Worm (Caenorhabditis elegans) whole organism, L3 larva: ENCODE measurements around the gene immt-2.

Experiments used
- R02D3.7 ChIP-seq: fragments of 150-350 bp; optimal IDR thresholded peaks from 2 replicates; lab custom pipeline; 2014; ENCODE audit warnings: missing biosample characterization, missing genetic modification characterization
- ZK546.5 ChIP-seq: sonication (generic microtip); optimal IDR thresholded peaks from 2 replicates; lab custom pipeline; 2017; ENCODE audit warnings: missing biosample characterization, missing genetic modification characterization
- aly-2 ChIP-seq: fragments of 150-350 bp; optimal IDR thresholded peaks from 2 replicates; lab custom pipeline; 2014; ENCODE audit warnings: missing biosample characterization, missing genetic modification characterization
- ama-1 ChIP-seq: fragments of 150-350 bp; optimal IDR thresholded peaks from 2 replicates; lab custom pipeline; 2018
- ceh-16 ChIP-seq: sonication (generic microtip); optimal IDR thresholded peaks from 2 replicates; lab custom pipeline; 2017; ENCODE audit warnings: missing biosample characterization, missing genetic modification characterization
- ceh-28 ChIP-seq: fragments of 150-350 bp; optimal IDR thresholded peaks from 2 replicates; lab custom pipeline; 2014; ENCODE audit warnings: missing biosample characterization, missing genetic modification reagents, missing genetic modification characterization
- ceh-82 ChIP-seq: fragments of 150-350 bp; optimal IDR thresholded peaks from 2 replicates; lab custom pipeline; 2014; ENCODE audit warnings: missing biosample characterization, missing genetic modification characterization
- ceh-9 ChIP-seq: sonication (generic microtip); optimal IDR thresholded peaks from 2 replicates; lab custom pipeline; 2018; ENCODE audit warnings: missing biosample characterization, missing genetic modification characterization
- egl-5 ChIP-seq: fragments of 150-350 bp; optimal IDR thresholded peaks from 2 replicates; lab custom pipeline; 2017; ENCODE audit warnings: missing biosample characterization, missing genetic modification reagents, missing genetic modification characterization, inconsistent platforms
- elt-1 ChIP-seq: fragments of 150-350 bp; optimal IDR thresholded peaks from 2 replicates; lab custom pipeline; 2014; ENCODE audit warnings: missing biosample characterization, missing genetic modification characterization
- elt-2 ChIP-seq: sonication (generic microtip); optimal IDR thresholded peaks from 2 replicates; lab custom pipeline; 2016; ENCODE audit warnings: missing genetic modification reagents, mild to moderate bottlenecking, missing genetic modification characterization, missing compliant biosample characterization
- elt-3 ChIP-seq, 3 experiments: fragments of 150-350 bp in 1 of 3; sonication (generic microtip) in 2 of 3; optimal IDR thresholded peaks; 2 replicates in 2 of 3; 4 replicates in 1 of 3; lab custom pipeline; 2014 to 2017; ENCODE audit warnings: missing biosample characterization in 3 of 3, missing genetic modification characterization in 3 of 3
- eor-1 ChIP-seq, 2 experiments: fragments of 150-350 bp; optimal IDR thresholded peaks; 2 replicates each; lab custom pipeline; 2014 to 2018; ENCODE audit warnings: missing biosample characterization in 2 of 2, missing genetic modification characterization in 2 of 2
- fkh-10 ChIP-seq: sonication (generic microtip); optimal IDR thresholded peaks from 2 replicates; lab custom pipeline; 2017; ENCODE audit warnings: missing biosample characterization, missing genetic modification reagents, missing genetic modification characterization
- fkh-2 ChIP-seq: fragments of 150-350 bp; optimal IDR thresholded peaks from 2 replicates; lab custom pipeline; 2014; ENCODE audit warnings: missing biosample characterization, missing genetic modification reagents, missing genetic modification characterization
- jun-1 ChIP-seq: fragments of 150-350 bp; optimal IDR thresholded peaks from 2 replicates; lab custom pipeline; 2014; ENCODE audit warnings: missing biosample characterization, missing genetic modification reagents, missing genetic modification characterization
- lin-39 ChIP-seq: fragments of 150-350 bp; optimal IDR thresholded peaks from 2 replicates; lab custom pipeline; 2018; ENCODE audit warnings: missing biosample characterization, missing genetic modification reagents, missing genetic modification characterization
- lsy-12 ChIP-seq: sonication (generic microtip); optimal IDR thresholded peaks from 2 replicates; lab custom pipeline; 2016; ENCODE audit warnings: mild to moderate bottlenecking, missing genetic modification characterization, missing compliant biosample characterization
- mdl-1 ChIP-seq: fragments of 150-350 bp; optimal IDR thresholded peaks from 2 replicates; lab custom pipeline; 2014; ENCODE audit warnings: missing biosample characterization, missing genetic modification characterization
- nfya-1 ChIP-seq: sonication (generic microtip); optimal IDR thresholded peaks from 2 replicates; lab custom pipeline; 2017; ENCODE audit warnings: missing genetic modification characterization, mild to moderate bottlenecking, missing compliant biosample characterization, antibody characterized with exemption, moderate library complexity; ENCODE audit not compliant: insufficient read depth
- nhr-11 ChIP-seq: fragments of 150-350 bp; optimal IDR thresholded peaks from 2 replicates; lab custom pipeline; 2014; ENCODE audit warnings: missing biosample characterization, missing genetic modification characterization
- nhr-23 ChIP-seq: fragments of 150-350 bp; optimal IDR thresholded peaks from 2 replicates; lab custom pipeline; 2014; ENCODE audit warnings: missing biosample characterization, missing genetic modification reagents, missing genetic modification characterization
- nhr-28 ChIP-seq: fragments of 150-350 bp; optimal IDR thresholded peaks from 2 replicates; lab custom pipeline; 2014; ENCODE audit warnings: missing biosample characterization, missing genetic modification characterization
- nhr-43 ChIP-seq: sonication (generic microtip); optimal IDR thresholded peaks from 2 replicates; lab custom pipeline; 2016; ENCODE audit warnings: mild to moderate bottlenecking, missing genetic modification characterization, missing compliant biosample characterization; ENCODE audit not compliant: poor library complexity, severe bottlenecking
- nhr-77 ChIP-seq: fragments of 150-350 bp; optimal IDR thresholded peaks from 2 replicates; lab custom pipeline; 2014; ENCODE audit warnings: missing biosample characterization, missing genetic modification characterization
- pha-4 ChIP-seq: fragments of 150-350 bp; optimal IDR thresholded peaks from 2 replicates; lab custom pipeline; 2014; ENCODE audit warnings: missing biosample characterization, missing genetic modification reagents, missing genetic modification characterization
- pqm-1 ChIP-seq: fragments of 150-350 bp; optimal IDR thresholded peaks from 2 replicates; lab custom pipeline; 2017; ENCODE audit warnings: missing biosample characterization, missing genetic modification characterization, inconsistent platforms
- sea-2 ChIP-seq: fragments of 150-350 bp; sonication (generic microtip); optimal IDR thresholded peaks from 4 replicates; lab custom pipeline; 2014; ENCODE audit warnings: missing biosample characterization, missing genetic modification reagents, missing genetic modification characterization
- skn-1 ChIP-seq: fragments of 150-350 bp; optimal IDR thresholded peaks from 2 replicates; lab custom pipeline; 2014; ENCODE audit warnings: missing biosample characterization, missing genetic modification characterization
- snpc-4 ChIP-seq: fragments of 150-350 bp; optimal IDR thresholded peaks from 2 replicates; lab custom pipeline; 2014; ENCODE audit warnings: missing biosample characterization, missing genetic modification characterization
- unc-39 ChIP-seq: sonication (generic microtip); optimal IDR thresholded peaks from 4 replicates; lab custom pipeline; 2017; ENCODE audit warnings: missing biosample characterization, missing genetic modification characterization
- zag-1 ChIP-seq: fragments of 150-350 bp; optimal IDR thresholded peaks from 2 replicates; lab custom pipeline; 2014; ENCODE audit warnings: missing biosample characterization, missing genetic modification characterization
- ztf-4 ChIP-seq: fragments of 150-350 bp; optimal IDR thresholded peaks from 2 replicates; lab custom pipeline; 2014; ENCODE audit warnings: missing biosample characterization, missing genetic modification characterization

immt-2 gene

ce11 chrV:16832865-16833264, 43.8 kb downstream of the immt-2 start, which contains the start of gene phy-3:
phy-3 (plus strand) TSS chrV:16833165.
- TF ChIP-seq pqm-1 (no peak), lsy-12 (tag; lab: Kevin White, UChicago) (no peak), unc-39 (tag; lab: Kevin White, UChicago) (no peak), pha-4 (tag; lab: Kevin White, UChicago) (no peak), sea-2 (no peak)

ce11 chrV:16833672-16834071, 44.6 kb downstream of the immt-2 start:
- TF ChIP-seq ceh-28 (tag; lab: Kevin White, UChicago), result no peak

- TF ChIP-seq elt-2 (no peak), elt-1 (tag; lab: Kevin White, UChicago) (no peak), eor-1 (tag; optimal IDR thresholded peaks at IDR 0.05; lab: Kevin White, UChicago) (no peak), egl-5 (tag; lab: Kevin White, UChicago) (no peak), fkh-2 (tag; lab: Kevin White, UChicago) (no peak), nfya-1 (tag; lab: Kevin White, UChicago) (no peak), nhr-23 (no peak), nhr-28 (tag; lab: Kevin White, UChicago) (no peak)
Measured at ce11 chrV:16834989-16835388, 45.9 kb downstream of the immt-2 start, which contains the start of gene tni-3. tni-3 (minus strand) TSS chrV:16835128.

- no peak for TF ChIP-seq lsy-12 (tag; lab: Kevin White, UChicago)
- TF ChIP-seq snpc-4, result no peak
- no peak for TF ChIP-seq ama-1 (lab: Kevin White, UChicago)
- TF ChIP-seq fkh-2 (tag; lab: Kevin White, UChicago), result no peak
- TF ChIP-seq skn-1 (tag; lab: Kevin White, UChicago), result no peak
- no peak for TF ChIP-seq mdl-1
- TF ChIP-seq ceh-16 (tag; lab: Kevin White, UChicago), result no peak
- TF ChIP-seq aly-2 (tag; lab: Kevin White, UChicago), result no peak
- TF ChIP-seq zag-1, result no peak
- no peak for TF ChIP-seq egl-5 (tag; lab: Kevin White, UChicago)
Measured at ce11 chrV:16836100-16836499, 47.0 kb downstream of the immt-2 start.

ce11 chrV:16838435-16838834, 49.4 kb downstream of the immt-2 start:
- TF ChIP-seq ama-1 (lab: Kevin White, UChicago), result no peak
- no peak for TF ChIP-seq ceh-82 (tag; lab: Kevin White, UChicago)
- no peak for TF ChIP-seq nhr-77 (tag; lab: Kevin White, UChicago)
- no peak for TF ChIP-seq elt-3 (tag; optimal IDR thresholded peaks at IDR 0.05; lab: Kevin White, UChicago)
- no peak for TF ChIP-seq elt-2
- no peak for TF ChIP-seq ztf-4
- TF ChIP-seq ZK546.5 (tag; lab: Kevin White, UChicago), result no peak
- no peak for TF ChIP-seq pqm-1
- TF ChIP-seq sea-2, result no peak
- TF ChIP-seq aly-2 (tag; lab: Kevin White, UChicago), result no peak
- no peak for TF ChIP-seq egl-5 (tag; lab: Kevin White, UChicago)
- no peak for TF ChIP-seq ceh-9
- no peak for TF ChIP-seq mdl-1

ce11 chrV:16840283-16840682, 51.2 kb downstream of the immt-2 start:
- TF ChIP-seq R02D3.7 (no peak), elt-2 (peak; percentile 90), pqm-1 (peak; percentile 64), jun-1 (tag; lab: Kevin White, UChicago) (peak; percentile 66), fkh-10 (GFP tag; lab: Kevin White, UChicago) (no peak), nhr-11 (no peak), lsy-12 (tag; lab: Kevin White, UChicago) (no peak), nhr-43 (tag; lab: Kevin White, UChicago) (no peak), zag-1 (no peak), ceh-9 (no peak), lin-39 (tag; lab: Kevin White, UChicago) (no peak), mdl-1 (no peak), ceh-28 (tag; lab: Kevin White, UChicago) (no peak), nhr-77 (tag; lab: Kevin White, UChicago) (no peak)
